Fruit fly (Drosophila melanogaster) whole organism, embryonic: ENCODE measurements around the gene CG15012.

Experiments
- Ada2b ChIP-seq: fragments of 200-800 bp; sonication (Bioruptor generic); IDR thresholded peaks from 2 replicates; pipeline ENCODE4 v1.3.6; 2022; ENCODE audit warnings: missing biosample characterization, missing genetic modification characterization
- Asciz ChIP-seq: fragments of 200-800 bp; sonication (Bioruptor generic); optimal IDR thresholded peaks from 2 replicates; lab custom pipeline; 2017; ENCODE audit warnings: missing biosample characterization, mild to moderate bottlenecking, missing genetic modification characterization, missing genetic modification reagents
- BEAF-32 ChIP-seq: fragments of 200-800 bp; sonication (Bioruptor generic); optimal IDR thresholded peaks from 3 replicates; lab custom pipeline; 2017; ENCODE audit warnings: missing biosample characterization, missing genetic modification characterization, mild to moderate bottlenecking, moderate library complexity, missing genetic modification reagents
- CG10654 ChIP-seq: fragments of 200-800 bp; sonication (Bioruptor generic); optimal IDR thresholded peaks from 2 replicates; lab custom pipeline; 2016; ENCODE audit warnings: missing biosample characterization, missing genetic modification characterization
- CG11723 ChIP-seq: fragments of 200-800 bp; sonication (Bioruptor generic); optimal IDR thresholded peaks from 2 replicates; lab custom pipeline; 2017; ENCODE audit warnings: missing biosample characterization, mild to moderate bottlenecking, missing genetic modification characterization
- CG12071 ChIP-seq: fragments of 200-800 bp; sonication (Bioruptor generic); optimal IDR thresholded peaks from 3 replicates; lab custom pipeline; 2018; ENCODE audit warnings: missing biosample characterization, mild to moderate bottlenecking, missing genetic modification characterization
- CG12219 ChIP-seq: fragments of 200-800 bp; sonication (Bioruptor generic); optimal IDR thresholded peaks from 3 replicates; lab custom pipeline; 2018; ENCODE audit warnings: missing biosample characterization, mild to moderate bottlenecking, missing genetic modification characterization
- CG12769 ChIP-seq: fragments of 200-800 bp; sonication (Bioruptor generic); optimal IDR thresholded peaks from 2 replicates; lab custom pipeline; 2019; ENCODE audit warnings: missing biosample characterization, mild to moderate bottlenecking, missing genetic modification characterization, moderate library complexity
- CG13894 ChIP-seq: fragments of 200-800 bp; sonication (Bioruptor generic); optimal IDR thresholded peaks from 3 replicates; lab custom pipeline; 2018; ENCODE audit warnings: missing biosample characterization, mild to moderate bottlenecking, missing genetic modification characterization, moderate library complexity
- CG14965 ChIP-seq: fragments of 200-800 bp; sonication (Bioruptor generic); optimal IDR thresholded peaks from 2 replicates; lab custom pipeline; 2016; ENCODE audit warnings: missing biosample characterization, missing genetic modification characterization, borderline replicate concordance
- CG16813 ChIP-seq: fragments of 200-800 bp; sonication (Bioruptor generic); IDR thresholded peaks from 3 replicates; pipeline ENCODE4 v1.3.6; 2022; ENCODE audit warnings: missing biosample characterization, missing genetic modification characterization; ENCODE audit not compliant: partially characterized antibody
- CG17359 ChIP-seq: fragments of 200-800 bp; sonication (Bioruptor generic); optimal IDR thresholded peaks from 3 replicates; lab custom pipeline; 2018; ENCODE audit warnings: missing biosample characterization, mild to moderate bottlenecking, missing genetic modification characterization, moderate library complexity
- CG17385 ChIP-seq: fragments of 200-800 bp; sonication (Bioruptor generic); optimal IDR thresholded peaks from 3 replicates; lab custom pipeline; 2018; ENCODE audit warnings: missing biosample characterization, mild to moderate bottlenecking, missing genetic modification characterization
- CG3407 ChIP-seq: fragments of 200-800 bp; sonication (Bioruptor generic); optimal IDR thresholded peaks from 2 replicates; lab custom pipeline; 2018; ENCODE audit warnings: missing biosample characterization, mild to moderate bottlenecking, missing genetic modification characterization
- CG3847 ChIP-seq: fragments of 200-800 bp; sonication (Bioruptor generic); IDR thresholded peaks from 2 replicates; pipeline ENCODE4 v1.3.6; 2022; ENCODE audit warnings: missing biosample characterization, missing genetic modification characterization
- CG4282 ChIP-seq: fragments of 200-800 bp; sonication (Bioruptor generic); optimal IDR thresholded peaks from 2 replicates; lab custom pipeline; 2016; ENCODE audit warnings: missing biosample characterization, missing genetic modification characterization
- CG4328 ChIP-seq: fragments of 200-800 bp; sonication (Bioruptor generic); optimal IDR thresholded peaks from 3 replicates; lab custom pipeline; 2017; ENCODE audit warnings: missing biosample characterization, missing genetic modification reagents, missing genetic modification characterization
- CG6175 ChIP-seq: fragments of 200-800 bp; sonication (Bioruptor generic); IDR thresholded peaks from 3 replicates; pipeline ENCODE4 v1.3.6; 2022; ENCODE audit warnings: missing biosample characterization, missing genetic modification characterization
- CG6272 ChIP-seq: fragments of 200-800 bp; sonication (Bioruptor generic); IDR thresholded peaks from 2 replicates; pipeline ENCODE4 v1.3.6; 2022; ENCODE audit warnings: missing biosample characterization, missing genetic modification characterization
- CG8290 ChIP-seq, 3 experiments: fragments of 200-800 bp; sonication (Bioruptor generic); optimal IDR thresholded peaks; 2 replicates each; lab custom pipeline; 2016 to 2019; ENCODE audit warnings: missing biosample characterization in 3 of 3, missing genetic modification characterization in 3 of 3, mild to moderate bottlenecking in 2 of 3, moderate library complexity in 1 of 3
- CG9609 ChIP-seq: fragments of 200-800 bp; sonication (Bioruptor generic); optimal IDR thresholded peaks from 3 replicates; lab custom pipeline; 2016; ENCODE audit warnings: missing biosample characterization, missing genetic modification characterization
- CG9876 ChIP-seq: fragments of 200-800 bp; sonication (Bioruptor generic); optimal IDR thresholded peaks from 2 replicates; lab custom pipeline; 2016; ENCODE audit warnings: missing biosample characterization, missing genetic modification characterization
- Dref ChIP-seq: fragments of 200-800 bp; sonication (Bioruptor generic); IDR thresholded peaks from 2 replicates; pipeline ENCODE4 v1.3.6; 2022; ENCODE audit warnings: missing biosample characterization, missing genetic modification characterization
- Elba2 ChIP-seq: fragments of 200-800 bp; sonication (Bioruptor generic); optimal IDR thresholded peaks from 3 replicates; lab custom pipeline; 2016; ENCODE audit warnings: missing biosample characterization, missing genetic modification characterization
- GATAe ChIP-seq: fragments of 200-800 bp; sonication (Bioruptor generic); conservative IDR thresholded peaks from 2 replicates; pipeline ENCODE4 v1.3.6; 2022; ENCODE audit warnings: missing biosample characterization, missing genetic modification characterization
- HLH54F ChIP-seq: fragments of 200-800 bp; sonication (Bioruptor generic); optimal IDR thresholded peaks from 3 replicates; lab custom pipeline; 2016; ENCODE audit warnings: missing biosample characterization, missing genetic modification characterization
- Hr3 ChIP-seq: fragments of 200-800 bp; sonication (Bioruptor generic); optimal IDR thresholded peaks from 3 replicates; lab custom pipeline; 2016; ENCODE audit warnings: missing biosample characterization, missing genetic modification characterization
- Hr51 ChIP-seq, 2 experiments: fragments of 200-800 bp; sonication (Bioruptor generic); optimal IDR thresholded peaks; 2 replicates in 1 of 2; 3 replicates in 1 of 2; lab custom pipeline; 2016 to 2018; ENCODE audit warnings: missing biosample characterization in 2 of 2, missing genetic modification characterization in 2 of 2, mild to moderate bottlenecking in 1 of 2, moderate library complexity in 1 of 2
- Jarid2 ChIP-seq: fragments of 200-800 bp; sonication (Bioruptor generic); optimal IDR thresholded peaks from 3 replicates; lab custom pipeline; 2017; ENCODE audit warnings: mild to moderate bottlenecking, missing biosample characterization, missing genetic modification reagents, missing genetic modification characterization
- NC2α ChIP-seq: fragments of 200-800 bp; sonication (Bioruptor generic); optimal IDR thresholded peaks from 2 replicates; lab custom pipeline; 2016; ENCODE audit warnings: missing biosample characterization, missing genetic modification characterization
- Pdp1 ChIP-seq, 2 experiments: fragments of 200-800 bp; sonication (Bioruptor generic); optimal IDR thresholded peaks; 3 replicates each; lab custom pipeline; 2016; ENCODE audit warnings: missing biosample characterization in 2 of 2, missing genetic modification characterization in 2 of 2, mild to moderate bottlenecking in 1 of 2, moderate library complexity in 1 of 2
- Side ChIP-seq: fragments of 200-800 bp; sonication (Bioruptor generic); optimal IDR thresholded peaks from 2 replicates; lab custom pipeline; 2016; ENCODE audit warnings: missing biosample characterization, missing genetic modification characterization
- bbx ChIP-seq: fragments of 200-800 bp; sonication (Bioruptor generic); IDR thresholded peaks from 2 replicates; pipeline ENCODE4 v1.3.6; 2022; ENCODE audit warnings: missing biosample characterization, missing genetic modification characterization; ENCODE audit not compliant: partially characterized antibody
- cas ChIP-seq: fragments of 200-800 bp; sonication (Bioruptor generic); IDR thresholded peaks from 2 replicates; pipeline ENCODE4 v1.3.6; 2022; ENCODE audit warnings: missing biosample characterization, missing genetic modification characterization
- ci ChIP-seq: fragments of 200-800 bp; sonication (Bioruptor generic); IDR thresholded peaks from 3 replicates; pipeline ENCODE4 v1.3.6; 2022; ENCODE audit warnings: missing biosample characterization, missing genetic modification characterization
- cwo ChIP-seq: fragments of 200-800 bp; sonication (Bioruptor generic); optimal IDR thresholded peaks from 3 replicates; lab custom pipeline; 2017; ENCODE audit warnings: missing biosample characterization, missing genetic modification characterization, mild to moderate bottlenecking, moderate library complexity, missing genetic modification reagents
- danr ChIP-seq: fragments of 200-800 bp; sonication (Bioruptor generic); IDR thresholded peaks from 2 replicates; pipeline ENCODE4 v1.3.6; 2022; ENCODE audit warnings: missing biosample characterization, missing genetic modification characterization
- dysf ChIP-seq: fragments of 200-800 bp; sonication (Bioruptor generic); IDR thresholded peaks from 3 replicates; pipeline ENCODE4 v1.3.6; 2022; ENCODE audit warnings: missing biosample characterization, missing genetic modification characterization
- ems ChIP-seq: fragments of 200-800 bp; sonication (Bioruptor generic); optimal IDR thresholded peaks from 3 replicates; lab custom pipeline; 2016; ENCODE audit warnings: missing biosample characterization, missing genetic modification characterization
- gt ChIP-seq: fragments of 200-800 bp; sonication (Bioruptor generic); IDR thresholded peaks from 2 replicates; pipeline ENCODE4 v1.3.6; 2022; ENCODE audit warnings: missing biosample characterization, missing genetic modification characterization
- hbn ChIP-seq: fragments of 200-800 bp; sonication (Bioruptor generic); IDR thresholded peaks from 2 replicates; pipeline ENCODE4 v1.3.6; 2022; ENCODE audit warnings: missing biosample characterization, missing genetic modification characterization; ENCODE audit not compliant: partially characterized antibody
- kah ChIP-seq: fragments of 200-800 bp; sonication (Bioruptor generic); optimal IDR thresholded peaks from 2 replicates; lab custom pipeline; 2018; ENCODE audit warnings: missing biosample characterization, mild to moderate bottlenecking, missing genetic modification characterization
- odd ChIP-seq: fragments of 200-800 bp; sonication (Bioruptor generic); optimal IDR thresholded peaks from 2 replicates; lab custom pipeline; 2017; ENCODE audit warnings: missing biosample characterization, mild to moderate bottlenecking, missing genetic modification characterization
- pfk ChIP-seq: fragments of 200-800 bp; sonication (Bioruptor generic); optimal IDR thresholded peaks from 2 replicates; lab custom pipeline; 2018; ENCODE audit warnings: missing biosample characterization, mild to moderate bottlenecking, missing genetic modification characterization, moderate library complexity
- pita ChIP-seq: fragments of 200-800 bp; sonication (Bioruptor generic); optimal IDR thresholded peaks from 2 replicates; lab custom pipeline; 2017; ENCODE audit warnings: missing biosample characterization, mild to moderate bottlenecking, missing genetic modification characterization
- sens-2 ChIP-seq: fragments of 200-800 bp; sonication (Bioruptor generic); IDR thresholded peaks from 2 replicates; pipeline ENCODE4 v1.3.6; 2022; ENCODE audit warnings: missing biosample characterization, missing genetic modification characterization
- slp2 ChIP-seq: fragments of 200-800 bp; sonication (Bioruptor generic); optimal IDR thresholded peaks from 2 replicates; lab custom pipeline; 2016; ENCODE audit warnings: missing biosample characterization, missing genetic modification characterization
- ssp ChIP-seq: fragments of 200-800 bp; sonication (Bioruptor generic); IDR thresholded peaks from 2 replicates; pipeline ENCODE4 v1.3.6; 2022; ENCODE audit warnings: missing biosample characterization, missing genetic modification characterization
- sug ChIP-seq: fragments of 200-800 bp; optimal IDR thresholded peaks from 2 replicates; lab custom pipeline; 2019; ENCODE audit warnings: missing biosample characterization, mild to moderate bottlenecking, missing genetic modification characterization, moderate library complexity
- tio ChIP-seq: fragments of 200-800 bp; sonication (Bioruptor generic); optimal IDR thresholded peaks from 2 replicates; lab custom pipeline; 2017; ENCODE audit warnings: missing biosample characterization, missing genetic modification characterization, inconsistent platforms

Gene CG15012

DNA sequence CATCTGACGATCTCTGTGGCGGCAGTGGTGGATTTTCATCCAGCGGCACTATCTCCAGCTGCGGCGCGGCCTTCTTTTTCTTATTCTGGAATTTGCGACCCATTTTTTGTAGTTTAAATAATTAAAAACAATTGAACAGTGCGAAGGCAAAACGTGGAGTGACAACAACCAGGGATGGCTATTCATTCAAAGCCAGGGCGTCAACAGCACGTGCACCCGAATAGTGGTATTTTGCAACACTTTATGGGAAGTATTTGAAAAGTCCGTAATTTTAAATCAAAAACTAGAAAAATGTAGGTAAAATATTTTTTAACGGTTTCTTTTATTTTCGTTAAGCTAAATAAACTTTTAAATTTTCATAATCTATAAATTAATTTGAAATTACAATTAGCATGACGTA is 9.4 kb downstream of the CG15012 start, which contains the start of gene CG11583 (continued):
- peak; percentile 35 for TF ChIP-seq BEAF-32
- no peak for TF ChIP-seq ssp (GFP tag; lab: Robert Waterston, UW)
- peak; percentile 55 for TF ChIP-seq Side (GFP tag; lab: Kevin White, UChicago)
- TF ChIP-seq sug (tag; lab: Kevin White, UChicago) = no peak
- TF ChIP-seq CG12769 (tag; lab: Kevin White, UChicago) = no peak
- TF ChIP-seq GATAe (GFP tag; lab: Robert Waterston, UW) = no peak
- TF ChIP-seq CG4328 (GFP tag; lab: Kevin White, UChicago) = no peak
- no peak for TF ChIP-seq pfk (GFP tag; lab: Kevin White, UChicago)
- no peak for TF ChIP-seq CG13894 (tag; lab: Kevin White, UChicago)
- no peak for TF ChIP-seq CG6272 (GFP tag; lab: Robert Waterston, UW)
- no peak for TF ChIP-seq CG12071 (GFP tag; lab: Kevin White, UChicago)
- TF ChIP-seq bbx (GFP tag; lab: Robert Waterston, UW) = 0 out of 2 replicates have a peak, but pooled peaks have one; percentile 8
- no peak for TF ChIP-seq gt
- TF ChIP-seq CG3407 (GFP tag; lab: Kevin White, UChicago) = no peak
- TF ChIP-seq CG17385 = no peak
- no peak for TF ChIP-seq CG14965
- no peak for TF ChIP-seq Elba2 (GFP tag; lab: Kevin White, UChicago)
- TF ChIP-seq CG4282 (GFP tag; lab: Kevin White, UChicago) = peak; percentile 18
- TF ChIP-seq CG9609 (GFP tag; lab: Kevin White, UChicago) = peak; percentile 38
- TF ChIP-seq cwo = peak; percentile 93
- peak; percentile 59 for TF ChIP-seq HLH54F (GFP tag; lab: Kevin White, UChicago)
- TF ChIP-seq CG12219 (GFP tag; lab: Kevin White, UChicago) = no peak
- TF ChIP-seq cas (GFP tag; lab: Robert Waterston, UW) = no peak
- no peak for TF ChIP-seq sens-2
- peak in 1 of 2 experiments; percentile 32 for TF ChIP-seq Hr51 (GFP tag; optimal IDR thresholded peaks at IDR 0.05; lab: Kevin White, UChicago)
- no peak for TF ChIP-seq dysf (GFP tag; lab: Robert Waterston, UW)
- peak; percentile 64; the same call in 1 of the 3 replicates for TF ChIP-seq ci (GFP tag; lab: Robert Waterston, UW)
- no peak for TF ChIP-seq Asciz
- peak; percentile 38; the same call in 1 of the 2 replicates for TF ChIP-seq Dref
- TF ChIP-seq CG8290 (GFP tag; optimal IDR thresholded peaks at IDR 0.05; lab: Kevin White, UChicago) = no peak
- TF ChIP-seq CG8290 (tag; optimal IDR thresholded peaks at IDR 0.05; lab: Kevin White, UChicago) = no peak
- TF ChIP-seq CG6175 = 0 out of 3 replicates have a peak, but pooled peaks have one; percentile 26
- TF ChIP-seq Jarid2 (GFP tag; lab: Kevin White, UChicago) = no peak
- peak; percentile 4 for TF ChIP-seq CG9876
- no peak for TF ChIP-seq odd (GFP tag; lab: Kevin White, UChicago)
- TF ChIP-seq danr (GFP tag; lab: Robert Waterston, UW) = no peak
- no peak for TF ChIP-seq CG10654
- no peak for TF ChIP-seq CG17359
- TF ChIP-seq Hr3 (GFP tag; lab: Kevin White, UChicago) = no peak
- peak; percentile 25 for TF ChIP-seq slp2
- no peak for TF ChIP-seq NC2α (GFP tag; lab: Kevin White, UChicago)
- peak in 1 of 2 experiments; percentile 28 for TF ChIP-seq Pdp1 (GFP tag; optimal IDR thresholded peaks at IDR 0.05; lab: Kevin White, UChicago)
- TF ChIP-seq CG11723 = no peak
- no peak for TF ChIP-seq kah (GFP tag; lab: Kevin White, UChicago)
- TF ChIP-seq CG16813 = no peak
- no peak for TF ChIP-seq pita (GFP tag; lab: Kevin White, UChicago)
- no peak for TF ChIP-seq Ada2b (GFP tag; lab: Robert Waterston, UW)
- no peak for TF ChIP-seq hbn (GFP tag; lab: Robert Waterston, UW)
- TF ChIP-seq ems = peak; percentile 50
- peak; percentile 68 for TF ChIP-seq CG3847 (GFP tag; lab: Robert Waterston, UW)
- no peak for TF ChIP-seq tio (GFP tag; lab: Kevin White, UChicago)
